Worm (Caenorhabditis elegans): ENCODE results near the gene pigq-1.

The pigq-1 gene

ce11 chrIV:11112641-11113040 lies 34.4 kb downstream of the pigq-1 start, which contains the start of gene clc-9:
Gene clc-9 (plus strand): TSS chrIV:11112941.
- TF ChIP-seq ama-1 (optimal IDR thresholded peaks at IDR 0.05) = no peak
- TF ChIP-seq tbx-37 (GFP tag; conservative IDR thresholded peaks at IDR 0.05) = no peak
- no peak for TF ChIP-seq pes-1 (GFP tag; IDR thresholded peaks at IDR 0.05)
- TF ChIP-seq ets-7 (tag; optimal IDR thresholded peaks at IDR 0.05) = no peak
- no peak for TF ChIP-seq scrt-1 (GFP tag; IDR thresholded peaks at IDR 0.05)
- no peak for TF ChIP-seq aly-1 (tag; optimal IDR thresholded peaks at IDR 0.05)
- no peak for TF ChIP-seq hmg-4 (GFP tag; optimal IDR thresholded peaks at IDR 0.05)
- TF ChIP-seq hnd-1 (tag; optimal IDR thresholded peaks at IDR 0.05) = no peak
- TF ChIP-seq F13C5.2 (tag; optimal IDR thresholded peaks at IDR 0.05) = no peak
- TF ChIP-seq tra-4 (tag; optimal IDR thresholded peaks at IDR 0.05) = no peak
- no peak for TF ChIP-seq sea-1 (GFP tag; conservative IDR thresholded peaks at IDR 0.05)
- TF ChIP-seq hmbx-1 (tag; optimal IDR thresholded peaks at IDR 0.05) = no peak

ce11 chrIV:11111898-11112297 lies 35.1 kb downstream of the pigq-1 start:
- no peak for TF ChIP-seq hmbx-1 (tag; optimal IDR thresholded peaks at IDR 0.05)
- TF ChIP-seq ceh-36 (tag; optimal IDR thresholded peaks at IDR 0.05) = no peak
- no peak for TF ChIP-seq ceh-13 (GFP tag; optimal IDR thresholded peaks at IDR 0.05)
- TF ChIP-seq aly-1 (tag; optimal IDR thresholded peaks at IDR 0.05) = no peak
- no peak for TF ChIP-seq tbx-37 (GFP tag; conservative IDR thresholded peaks at IDR 0.05)

- TF ChIP-seq ama-1 (optimal IDR thresholded peaks at IDR 0.05) (no peak), aly-1 (tag; optimal IDR thresholded peaks at IDR 0.05) (no peak)
These were observed 35.9 kb downstream of the pigq-1 start, which contains the start of gene rps-5 for ce11 chrIV:11110995-11111619. Gene rps-5 (minus strand): TSS chrIV:11111045.

ce11 chrIV:11109771-11110170 lies 37.3 kb downstream of the pigq-1 start, which contains the start of gene pigk-1:
Gene pigk-1 (minus strand): TSS chrIV:11110018.
- TF ChIP-seq tbx-37 (GFP tag; conservative IDR thresholded peaks at IDR 0.05) (no peak), flt-1 (GFP tag; IDR thresholded peaks at IDR 0.05) (no peak), hmg-4 (GFP tag; optimal IDR thresholded peaks at IDR 0.05) (no peak), B0310.2 (tag; optimal IDR thresholded peaks at IDR 0.05) (no peak), ama-1 (optimal IDR thresholded peaks at IDR 0.05) (no peak), hnd-1 (tag; optimal IDR thresholded peaks at IDR 0.05) (no peak), ceh-36 (tag; optimal IDR thresholded peaks at IDR 0.05) (no peak), sea-1 (GFP tag; conservative IDR thresholded peaks at IDR 0.05) (no peak), ceh-13 (GFP tag; optimal IDR thresholded peaks at IDR 0.05) (no peak), tbx-11 (GFP tag; IDR thresholded peaks at IDR 0.05) (no peak), tra-4 (tag; optimal IDR thresholded peaks at IDR 0.05) (no peak), hmbx-1 (tag; optimal IDR thresholded peaks at IDR 0.05) (no peak), ets-7 (tag; optimal IDR thresholded peaks at IDR 0.05) (no peak), scrt-1 (GFP tag; IDR thresholded peaks at IDR 0.05) (no peak), pes-1 (GFP tag; IDR thresholded peaks at IDR 0.05) (no peak), aly-1 (tag; optimal IDR thresholded peaks at IDR 0.05) (no peak), F13C5.2 (tag; optimal IDR thresholded peaks at IDR 0.05) (no peak)

- TF ChIP-seq ama-1 (optimal IDR thresholded peaks at IDR 0.05) = no peak
- TF ChIP-seq ceh-13 (GFP tag; optimal IDR thresholded peaks at IDR 0.05) = no peak
- no peak for TF ChIP-seq sea-1 (GFP tag; conservative IDR thresholded peaks at IDR 0.05)
- no peak for TF ChIP-seq ets-7 (tag; optimal IDR thresholded peaks at IDR 0.05)
- no peak for TF ChIP-seq hnd-1 (tag; optimal IDR thresholded peaks at IDR 0.05)
- no peak for TF ChIP-seq ceh-36 (tag; optimal IDR thresholded peaks at IDR 0.05)
- no peak for TF ChIP-seq hmbx-1 (tag; optimal IDR thresholded peaks at IDR 0.05)
- no peak for TF ChIP-seq tbx-11 (GFP tag; IDR thresholded peaks at IDR 0.05)
- TF ChIP-seq aly-1 (tag; optimal IDR thresholded peaks at IDR 0.05) = no peak
- TF ChIP-seq tbx-37 (GFP tag; conservative IDR thresholded peaks at IDR 0.05) = no peak
These were observed 41.3 kb downstream of the pigq-1 start, which contains the start of gene srlf-24 for ce11 chrIV:11105724-11106123. Gene srlf-24 (minus strand): TSS chrIV:11105824.

ce11 chrIV:11103501-11103900 lies 43.5 kb downstream of the pigq-1 start:
- TF ChIP-seq hnd-1 (tag; optimal IDR thresholded peaks at IDR 0.05) = no peak
- no peak for TF ChIP-seq tbx-11 (GFP tag; IDR thresholded peaks at IDR 0.05)
- TF ChIP-seq flt-1 (GFP tag; IDR thresholded peaks at IDR 0.05) = no peak

- TF ChIP-seq tra-4 (tag; optimal IDR thresholded peaks at IDR 0.05) (no peak), tbx-11 (GFP tag; IDR thresholded peaks at IDR 0.05) (no peak), F13C5.2 (tag; optimal IDR thresholded peaks at IDR 0.05) (no peak), hmbx-1 (tag; optimal IDR thresholded peaks at IDR 0.05) (no peak), tbx-37 (GFP tag; conservative IDR thresholded peaks at IDR 0.05) (no peak), ets-7 (tag; optimal IDR thresholded peaks at IDR 0.05) (no peak), aly-1 (tag; optimal IDR thresholded peaks at IDR 0.05) (no peak), hmg-4 (GFP tag; optimal IDR thresholded peaks at IDR 0.05) (no peak), ceh-36 (tag; optimal IDR thresholded peaks at IDR 0.05) (no peak), B0310.2 (tag; optimal IDR thresholded peaks at IDR 0.05) (no peak), ceh-13 (GFP tag; optimal IDR thresholded peaks at IDR 0.05) (no peak), sea-1 (GFP tag; conservative IDR thresholded peaks at IDR 0.05) (no peak), scrt-1 (GFP tag; IDR thresholded peaks at IDR 0.05) (no peak), ama-1 (optimal IDR thresholded peaks at IDR 0.05) (no peak)
These were observed 44.4 kb downstream of the pigq-1 start, which contains the start of gene srlf-17 for ce11 chrIV:11102608-11103007. Gene srlf-17 (minus strand): TSS chrIV:11102708.

ce11 chrIV:11101383-11101782 lies 45.7 kb downstream of the pigq-1 start, which contains the start of gene srlf-18:
Gene srlf-18 (minus strand): TSS chrIV:11101483.
- TF ChIP-seq flt-1 (GFP tag; IDR thresholded peaks at IDR 0.05) (no peak), B0310.2 (tag; optimal IDR thresholded peaks at IDR 0.05) (no peak), hmbx-1 (tag; optimal IDR thresholded peaks at IDR 0.05) (no peak), F13C5.2 (tag; optimal IDR thresholded peaks at IDR 0.05) (no peak), tra-4 (tag; optimal IDR thresholded peaks at IDR 0.05) (no peak), ama-1 (optimal IDR thresholded peaks at IDR 0.05) (no peak)

Data from whole organism, early embryonic.